Worm (Caenorhabditis elegans): ENCODE results near the gene Y39A3B.7.

Y39A3B.7 gene

DNA sequence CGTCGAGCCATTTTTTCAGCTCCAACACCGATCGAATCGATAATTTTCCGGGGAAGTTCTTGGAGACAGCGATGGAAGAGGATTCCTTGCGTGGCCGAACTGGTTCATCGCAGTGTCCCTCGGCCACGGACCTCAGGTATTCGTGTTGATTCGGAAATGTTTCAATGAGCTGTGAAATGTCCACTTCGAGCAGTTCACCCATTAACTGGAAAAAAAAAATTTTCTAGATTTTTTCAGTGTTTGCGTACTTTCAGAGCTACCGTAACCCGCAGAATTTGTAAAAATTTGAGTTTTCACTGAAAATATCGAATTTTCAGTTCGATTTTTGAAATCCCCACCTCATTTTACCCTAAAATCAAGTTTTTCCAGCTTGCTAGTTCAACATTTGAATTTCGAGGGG, 36.9 kb downstream of the Y39A3B.7 start:
- TF ChIP-seq aly-1 (tag; optimal IDR thresholded peaks at IDR 0.05) = no peak
- no peak for TF ChIP-seq ama-1 (optimal IDR thresholded peaks at IDR 0.05)
- TF ChIP-seq tra-4 (tag; optimal IDR thresholded peaks at IDR 0.05) = no peak
- no peak for TF ChIP-seq F13C5.2 (tag; optimal IDR thresholded peaks at IDR 0.05)

- TF ChIP-seq sea-1 (GFP tag; conservative IDR thresholded peaks at IDR 0.05) (no peak), pes-1 (GFP tag; IDR thresholded peaks at IDR 0.05) (0 out of 2 replicates have a peak, but pooled peaks have one; percentile 27)
Observed at ce11 chrIII:1943488-1943887, 41.3 kb downstream of the Y39A3B.7 start, which contains the start of gene F53A3.1. TSS of gene F53A3.1 (minus strand) at chrIII:1943637.

ce11 chrIII:1939625-1939988, 45.2 kb downstream of the Y39A3B.7 start:
- TF ChIP-seq ama-1 (optimal IDR thresholded peaks at IDR 0.05) = no peak

ce11 chrIII:1938712-1939624, 45.8 kb downstream of the Y39A3B.7 start:
- TF ChIP-seq pes-1 (GFP tag; IDR thresholded peaks at IDR 0.05) (peak; percentile 40; the same call in 1 of the 2 replicates), scrt-1 (GFP tag; IDR thresholded peaks at IDR 0.05) (no peak)

DNA sequence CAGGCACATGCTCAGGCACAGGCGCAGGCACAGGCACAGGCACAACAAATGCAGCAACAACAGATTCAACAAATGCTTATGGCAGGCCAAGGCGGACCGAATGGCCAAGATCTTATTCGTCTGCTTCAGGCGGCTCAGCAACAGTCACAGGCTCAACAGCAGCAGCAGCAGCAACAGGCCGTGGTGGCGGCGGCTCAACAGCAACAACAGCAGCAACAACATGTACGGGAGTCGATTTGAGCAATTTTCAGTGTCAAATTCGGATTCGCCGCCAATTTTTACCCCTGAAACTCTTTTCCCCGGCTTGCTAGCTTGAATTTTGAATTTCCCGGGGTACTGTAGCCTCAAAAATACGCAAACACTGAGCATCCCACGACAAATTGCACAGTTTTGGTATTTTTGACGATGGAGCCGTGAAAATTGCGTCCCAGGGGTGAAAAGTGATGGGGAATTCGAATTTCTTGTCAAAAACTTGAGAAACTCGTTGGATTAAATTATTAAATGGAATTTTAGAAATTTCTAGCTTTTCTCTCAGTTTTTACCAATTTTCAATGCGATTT, 46.8 kb downstream of the Y39A3B.7 start:
- TF ChIP-seq ets-7 (tag; optimal IDR thresholded peaks at IDR 0.05) (no peak), pes-1 (GFP tag; IDR thresholded peaks at IDR 0.05) (0 out of 2 replicates have a peak, but pooled peaks have one; percentile 17)

DNA sequence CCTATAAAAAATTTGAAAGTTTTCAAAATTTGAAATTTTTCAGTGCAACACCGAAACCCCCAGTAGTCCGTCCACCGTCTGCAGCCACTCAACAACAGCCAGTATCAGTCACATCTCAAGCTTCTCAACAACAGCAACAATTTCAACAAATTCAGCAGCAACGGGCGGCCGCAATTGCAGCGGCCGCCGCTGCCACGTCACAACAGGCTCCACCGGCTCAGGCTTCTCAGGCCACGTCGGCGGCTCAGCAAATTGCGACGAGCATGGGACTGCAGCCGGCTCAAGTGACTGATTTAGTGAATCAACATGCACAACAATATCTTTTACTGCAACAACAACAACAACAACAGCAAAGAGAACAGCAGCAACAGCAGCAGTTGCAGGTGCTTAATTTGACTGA, 50.6 kb downstream of the Y39A3B.7 start:
- TF ChIP-seq flt-1 (GFP tag; IDR thresholded peaks at IDR 0.05) (no peak), scrt-1 (GFP tag; IDR thresholded peaks at IDR 0.05) (no peak), ceh-36 (tag; optimal IDR thresholded peaks at IDR 0.05) (no peak), aly-1 (tag; optimal IDR thresholded peaks at IDR 0.05) (no peak), hnd-1 (tag; optimal IDR thresholded peaks at IDR 0.05) (no peak), F13C5.2 (tag; optimal IDR thresholded peaks at IDR 0.05) (no peak), B0310.2 (tag; optimal IDR thresholded peaks at IDR 0.05) (no peak), hmbx-1 (tag; optimal IDR thresholded peaks at IDR 0.05) (no peak), sea-1 (GFP tag; conservative IDR thresholded peaks at IDR 0.05) (no peak), tbx-11 (GFP tag; IDR thresholded peaks at IDR 0.05) (no peak), hmg-4 (GFP tag; optimal IDR thresholded peaks at IDR 0.05) (no peak), pes-1 (GFP tag; IDR thresholded peaks at IDR 0.05) (no peak), tra-4 (tag; optimal IDR thresholded peaks at IDR 0.05) (no peak), ets-7 (tag; optimal IDR thresholded peaks at IDR 0.05) (no peak), tbx-37 (GFP tag; conservative IDR thresholded peaks at IDR 0.05) (no peak), ceh-13 (GFP tag; optimal IDR thresholded peaks at IDR 0.05) (no peak), ama-1 (optimal IDR thresholded peaks at IDR 0.05) (no peak)

All from whole organism, early embryonic.